Fruit fly (Drosophila melanogaster) whole organism, wandering third instar larva: Measurements from ENCODE around the gene CG18666.

ENCODE experiments used
- Jra ChIP-seq: sonication (Bioruptor generic); optimal IDR thresholded peaks from 2 replicates; lab custom pipeline; 2016; ENCODE audit warnings: missing biosample characterization, missing genetic modification characterization
- Myc ChIP-seq: fragments of >200 bp; optimal IDR thresholded peaks from 2 replicates; lab custom pipeline; 2017
- Vsx2 ChIP-seq: fragments of 200-300, 225-300 bp; sonication (Bioruptor generic); optimal IDR thresholded peaks from 2 replicates; lab custom pipeline; 2018; ENCODE audit warnings: missing biosample characterization, missing genetic modification characterization; ENCODE audit not compliant: partially characterized antibody
- lola ChIP-seq: fragments of >200 bp; optimal IDR thresholded peaks from 2 replicates; lab custom pipeline; 2017; ENCODE audit warnings: missing biosample characterization, missing genetic modification characterization
- usp ChIP-seq: fragments of >200 bp; optimal IDR thresholded peaks from 2 replicates; lab custom pipeline; 2017; ENCODE audit warnings: missing biosample characterization, missing genetic modification characterization

DNA sequence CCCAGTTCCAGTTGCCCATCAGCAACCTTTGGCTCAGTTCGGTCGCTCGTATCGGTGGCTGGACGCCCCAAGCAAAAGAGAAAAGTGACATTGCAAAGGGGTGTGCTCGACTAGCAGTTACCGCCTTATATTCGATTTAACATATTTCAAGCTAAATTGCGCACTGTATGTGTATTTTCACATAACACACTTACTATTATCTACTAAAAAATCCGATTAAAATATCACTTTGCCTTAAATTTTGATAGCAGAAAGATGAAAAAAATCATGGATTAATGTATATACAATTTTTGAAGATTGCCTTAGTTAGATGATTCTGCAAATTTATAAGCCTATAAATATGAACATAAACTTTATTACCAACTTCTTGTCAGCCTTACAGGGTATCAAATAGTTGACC lies 13.0 kb upstream of the CG18666 start:
- TF ChIP-seq usp (GFP tag; lab: Kevin White, UChicago) (no peak), Vsx2 (GFP tag; lab: Kevin White, UChicago) (no peak), Myc (lab: Kevin White, UChicago) (no peak), lola (GFP tag; lab: Kevin White, UChicago) (no peak), Jra (GFP tag; lab: Kevin White, UChicago) (no peak)
